Fruit fly (Drosophila melanogaster): ENCODE results near the gene Uros2.

Uros2 gene

DNA sequence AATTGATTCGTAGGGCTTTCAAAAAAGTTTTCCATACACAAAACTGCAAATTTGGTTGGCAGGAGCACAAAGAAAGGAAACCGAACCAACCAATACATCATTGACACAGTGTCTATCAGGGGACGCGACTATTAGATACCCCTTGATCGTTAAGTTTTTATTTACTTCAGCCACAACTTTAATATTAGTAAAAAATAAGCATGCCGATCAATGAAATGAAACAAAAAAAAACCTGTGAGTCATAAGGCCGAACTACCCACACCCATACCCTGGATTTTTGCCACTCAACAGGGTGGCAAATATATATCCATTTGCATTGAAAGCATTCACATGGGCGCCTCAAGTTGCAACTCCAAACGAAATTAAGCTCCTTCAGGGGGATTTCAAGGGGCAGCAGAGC, 28.0 kb downstream of the Uros2 start (continued):
- TF ChIP-seq dysf (GFP tag; IDR thresholded peaks at IDR 0.05) (peak; percentile 44; the same call in 1 of the 3 replicates), CG4820 (GFP tag; optimal IDR thresholded peaks at IDR 0.05) (peak; percentile 17), CG10959 (GFP tag; IDR thresholded peaks at IDR 0.05) (peak; percentile 53; the same call in 1 of the 2 replicates), Drgx (GFP tag; IDR thresholded peaks at IDR 0.05) (peak; percentile 46; the same call in 1 of the 2 replicates), CG15011 (GFP tag; optimal IDR thresholded peaks at IDR 0.05) (no peak), Ada2b (GFP tag; IDR thresholded peaks at IDR 0.05) (0 out of 2 replicates have a peak, but pooled peaks have one; percentile 20), Xrp1 (GFP tag; IDR thresholded peaks at IDR 0.05) (peak; percentile 67), gem (tag; optimal IDR thresholded peaks at IDR 0.05) (peak; percentile 53), pan (optimal IDR thresholded peaks at IDR 0.05) (no peak), pan (GFP tag; optimal IDR thresholded peaks at IDR 0.05 in 1 of 2, IDR thresholded peaks at IDR 0.05 in 1 of 2) (peak in 1 of 2 experiments; percentile 35), CG16815 (GFP tag; optimal IDR thresholded peaks at IDR 0.05) (no peak), Dip2 (GFP tag; IDR thresholded peaks at IDR 0.05) (no peak), Spps (tag; optimal IDR thresholded peaks at IDR 0.05) (no peak), vvl (GFP tag; IDR thresholded peaks at IDR 0.05) (peak; percentile 29), CG11560 (tag; IDR thresholded peaks at IDR 0.05) (no peak), Rfx (GFP tag; IDR thresholded peaks at IDR 0.05) (0 out of 2 replicates have a peak, but pooled peaks have one; percentile 41), H15 (GFP tag; IDR thresholded peaks at IDR 0.05) (0 out of 3 replicates have a peak, but pooled peaks have one; percentile 22), Gsc (GFP tag; IDR thresholded peaks at IDR 0.05) (no peak), ci (GFP tag; IDR thresholded peaks at IDR 0.05) (peak; percentile 60; the same call in 1 of the 3 replicates), Nf-YC (tag; optimal IDR thresholded peaks at IDR 0.05) (no peak), dan (GFP tag; IDR thresholded peaks at IDR 0.05) (peak; percentile 21; the same call in 1 of the 2 replicates), D19B (GFP tag; optimal IDR thresholded peaks at IDR 0.05) (peak; percentile 45), chn (GFP tag; optimal IDR thresholded peaks at IDR 0.05) (peak; percentile 43), CG4404 (GFP tag; IDR thresholded peaks at IDR 0.05) (peak; percentile 48), dpn (GFP tag; optimal IDR thresholded peaks at IDR 0.05) (peak in 1 of 2 experiments; percentile 2), gce (GFP tag; IDR thresholded peaks at IDR 0.05) (no peak), Ptx1 (GFP tag; IDR thresholded peaks at IDR 0.05) (0 out of 2 replicates have a peak, but pooled peaks have one; percentile 22), row (GFP tag; IDR thresholded peaks at IDR 0.05) (peak; percentile 46; the same call in 2 of the 3 replicates), CG11085 (GFP tag; IDR thresholded peaks at IDR 0.05) (no peak), prd (optimal IDR thresholded peaks at IDR 0.05) (no peak), prd (GFP tag; IDR thresholded peaks at IDR 0.05) (peak; percentile 76; the same call in 2 of the 3 replicates), phol (tag; optimal IDR thresholded peaks at IDR 0.05) (peak; percentile 7), esg (GFP tag; conservative IDR thresholded peaks at IDR 0.05) (peak; percentile 24; the same call in 1 of the 2 replicates), CG15601 (tag; optimal IDR thresholded peaks at IDR 0.05) (no peak), CG15073 (GFP tag; optimal IDR thresholded peaks at IDR 0.05) (no peak), Hsf (GFP tag; optimal IDR thresholded peaks at IDR 0.05) (peak; percentile 8), sisA (GFP tag; IDR thresholded peaks at IDR 0.05) (peak; percentile 60), CG11247 (GFP tag; IDR thresholded peaks at IDR 0.05) (peak; percentile 33; the same call in 1 of the 2 replicates), CG10366 (GFP tag; IDR thresholded peaks at IDR 0.05) (peak; percentile 31; the same call in 1 of the 2 replicates), CG11456 (GFP tag; IDR thresholded peaks at IDR 0.05) (peak; percentile 57; the same call in 1 of the 3 replicates), Rx (GFP tag; IDR thresholded peaks at IDR 0.05) (peak; percentile 47; the same call in 1 of the 2 replicates), Sox102F (GFP tag; optimal IDR thresholded peaks at IDR 0.05) (peak; percentile 47), CG17328 (GFP tag; IDR thresholded peaks at IDR 0.05) (peak; percentile 56), Awh (GFP tag; IDR thresholded peaks at IDR 0.05) (peak; percentile 37; the same call in 1 of the 2 replicates), ind (GFP tag; optimal IDR thresholded peaks at IDR 0.05) (peak; percentile 17), chif (GFP tag; optimal IDR thresholded peaks at IDR 0.05) (peak; percentile 34 to 39), CG1024 (GFP tag; IDR thresholded peaks at IDR 0.05) (0 out of 2 replicates have a peak, but pooled peaks have one; percentile 16), sens (GFP tag) (peak; percentile 60), CG17829 (tag; optimal IDR thresholded peaks at IDR 0.05) (no peak), Gug (GFP tag; IDR thresholded peaks at IDR 0.05) (peak; percentile 19; the same call in 1 of the 4 replicates), B-H1 (GFP tag; IDR thresholded peaks at IDR 0.05) (peak; percentile 16; the same call in 1 of the 3 replicates), CG2199 (GFP tag; IDR thresholded peaks at IDR 0.05) (peak; percentile 13; the same call in 1 of the 3 replicates)

Data from whole organism, embryonic.